Worm (Caenorhabditis elegans) whole organism, L4 larva: Measurements from ENCODE around the gene let-60.
A peak's percentile ranks its signal among the peaks of the same experiment; 100 is the strongest.

Experiments used
- Y75B8A.6 ChIP-seq: fragments of 200-800 bp; sonication (Bioruptor generic); IDR thresholded peaks from 2 replicates; pipeline ENCODE4 v1.3.6; 2022; ENCODE audit warnings: missing genetic modification reagents, missing genetic modification characterization, missing compliant biosample characterization
- aha-1 ChIP-seq: fragments of 150-350 bp; peaks from one replicate; lab custom pipeline; 2014; ENCODE audit warnings: missing biosample characterization, missing genetic modification characterization
- aly-2 ChIP-seq: sonication (generic microtip); optimal IDR thresholded peaks from 2 replicates; lab custom pipeline; 2018; ENCODE audit warnings: missing biosample characterization, missing genetic modification characterization
- ceh-20 ChIP-seq: fragments of 200-800 bp; sonication (Bioruptor generic); IDR thresholded peaks from 2 replicates; pipeline ENCODE4 v1.3.6; 2022; ENCODE audit warnings: missing genetic modification reagents, missing genetic modification characterization, missing compliant biosample characterization
- ceh-32 ChIP-seq: sonication (generic microtip); optimal IDR thresholded peaks from 2 replicates; lab custom pipeline; 2016; ENCODE audit warnings: mild to moderate bottlenecking, missing genetic modification characterization, missing compliant biosample characterization; ENCODE audit not compliant: poor library complexity
- ceh-62 ChIP-seq: sonication (generic microtip); optimal IDR thresholded peaks from 2 replicates; lab custom pipeline; 2017; ENCODE audit warnings: missing biosample characterization, missing genetic modification characterization
- daf-16 ChIP-seq, 3 experiments: sonication (generic microtip); optimal IDR thresholded peaks; 2 replicates each; lab custom pipeline; 2016 to 2017; ENCODE audit warnings: missing genetic modification characterization in 3 of 3, missing genetic modification reagents in 3 of 3, mild to moderate bottlenecking in 2 of 3, missing compliant biosample characterization in 2 of 3, missing biosample characterization in 1 of 3, moderate library complexity in 1 of 3
- dpl-1 ChIP-seq: fragments of 150-350 bp; optimal IDR thresholded peaks from 2 replicates; lab custom pipeline; 2014; ENCODE audit warnings: missing biosample characterization, missing genetic modification reagents, missing genetic modification characterization
- dve-1 ChIP-seq: sonication (generic microtip); optimal IDR thresholded peaks from 2 replicates; lab custom pipeline; 2017; ENCODE audit warnings: antibody characterized with exemption, mild to moderate bottlenecking, missing genetic modification characterization, missing compliant biosample characterization; ENCODE audit not compliant: insufficient read depth
- egl-27 ChIP-seq: sonication (generic microtip); optimal IDR thresholded peaks from 3 replicates; lab custom pipeline; 2017; ENCODE audit warnings: missing biosample characterization, missing genetic modification reagents, missing genetic modification characterization
- egl-43 ChIP-seq: fragments of 200-800 bp; sonication (Bioruptor generic); IDR thresholded peaks from 2 replicates; pipeline ENCODE4 v1.3.6; 2022; ENCODE audit warnings: missing genetic modification reagents, missing genetic modification characterization, missing compliant biosample characterization
- fos-1 ChIP-seq: fragments of 150-350 bp; optimal IDR thresholded peaks from 2 replicates; lab custom pipeline; 2014; ENCODE audit warnings: missing biosample characterization, missing genetic modification characterization
- gei-8 ChIP-seq: fragments of 200-800 bp; sonication (Bioruptor generic); optimal IDR thresholded peaks from 2 replicates; lab custom pipeline; 2018; ENCODE audit warnings: mild to moderate bottlenecking, missing genetic modification characterization, missing compliant biosample characterization
- hlh-11 ChIP-seq: fragments of 200-800 bp; sonication (Bioruptor generic); optimal IDR thresholded peaks from 2 replicates; lab custom pipeline; 2018; ENCODE audit warnings: mild to moderate bottlenecking, missing genetic modification characterization, missing compliant biosample characterization
- hlh-30 ChIP-seq: sonication (generic microtip); optimal IDR thresholded peaks from 2 replicates; lab custom pipeline; 2017; ENCODE audit warnings: antibody characterized with exemption, mild to moderate bottlenecking, missing genetic modification characterization, missing compliant biosample characterization; ENCODE audit not compliant: insufficient read depth
- jun-1 ChIP-seq: fragments of 150-350 bp; optimal IDR thresholded peaks from 2 replicates; lab custom pipeline; 2014; ENCODE audit warnings: missing biosample characterization, missing genetic modification reagents, missing genetic modification characterization
- lin-13 ChIP-seq: fragments of 150-350 bp; optimal IDR thresholded peaks from 2 replicates; lab custom pipeline; 2014; ENCODE audit warnings: missing biosample characterization, missing genetic modification reagents, missing genetic modification characterization
- lin-39 ChIP-seq: fragments of 150-350 bp; optimal IDR thresholded peaks from 2 replicates; lab custom pipeline; 2014; ENCODE audit warnings: missing biosample characterization, missing genetic modification reagents, missing genetic modification characterization
- lir-3 ChIP-seq: sonication (generic microtip); optimal IDR thresholded peaks from 2 replicates; lab custom pipeline; 2016; ENCODE audit warnings: mild to moderate bottlenecking, missing genetic modification characterization, missing compliant biosample characterization
- lsy-2 ChIP-seq, 2 experiments: fragments of 150-350 bp in 1 of 2; sonication (generic microtip) in 1 of 2; optimal IDR thresholded peaks; 2 replicates each; lab custom pipeline; 2014 to 2017; ENCODE audit warnings: missing biosample characterization in 2 of 2, missing genetic modification characterization in 2 of 2
- mdl-1 ChIP-seq, 2 experiments: fragments of 150-350 bp in 1 of 2; sonication (generic microtip) in 1 of 2; optimal IDR thresholded peaks; 2 replicates each; lab custom pipeline; 2014 to 2017; ENCODE audit warnings: missing biosample characterization in 2 of 2, missing genetic modification characterization in 2 of 2
- mes-2 ChIP-seq: sonication (generic microtip); optimal IDR thresholded peaks from 2 replicates; lab custom pipeline; 2016; ENCODE audit warnings: missing genotype, mild to moderate bottlenecking, missing genetic modification characterization, missing compliant biosample characterization; ENCODE audit not compliant: poor library complexity, severe bottlenecking
- mxl-2 ChIP-seq: fragments of 200-800 bp; sonication (Bioruptor generic); conservative IDR thresholded peaks from 2 replicates; pipeline ENCODE4 v1.3.6; 2022; ENCODE audit warnings: missing genetic modification reagents, missing genetic modification characterization, missing compliant biosample characterization
- mxl-3 ChIP-seq: fragments of 200-800 bp; sonication (Bioruptor generic); optimal IDR thresholded peaks from 2 replicates; lab custom pipeline; 2018; ENCODE audit warnings: mild to moderate bottlenecking, missing genetic modification characterization, missing compliant biosample characterization
- nhr-10 ChIP-seq: fragments of 150-350 bp; optimal IDR thresholded peaks from 2 replicates; lab custom pipeline; 2014; ENCODE audit warnings: missing biosample characterization, missing genetic modification characterization
- nhr-11 ChIP-seq: fragments of 150-350 bp; optimal IDR thresholded peaks from 2 replicates; lab custom pipeline; 2014; ENCODE audit warnings: missing biosample characterization, missing genetic modification characterization
- nhr-111 ChIP-seq: fragments of 200-800 bp; sonication (Bioruptor generic); optimal IDR thresholded peaks from 2 replicates; lab custom pipeline; 2018; ENCODE audit warnings: mild to moderate bottlenecking, missing genetic modification characterization, missing compliant biosample characterization
- nhr-41 ChIP-seq: fragments of 200-800 bp; sonication (Bioruptor generic); IDR thresholded peaks from 2 replicates; pipeline ENCODE4 v1.3.6; 2022; ENCODE audit warnings: missing genetic modification reagents, missing genetic modification characterization, missing compliant biosample characterization
- nhr-6 ChIP-seq: fragments of 150-350 bp; optimal IDR thresholded peaks from 2 replicates; lab custom pipeline; 2014; ENCODE audit warnings: missing biosample characterization, missing genetic modification characterization
- nhr-77 ChIP-seq: fragments of 150-350 bp; optimal IDR thresholded peaks from 2 replicates; lab custom pipeline; 2014; ENCODE audit warnings: missing biosample characterization, missing genetic modification characterization
- php-3 ChIP-seq: fragments of 200-800 bp; sonication (Bioruptor generic); IDR thresholded peaks from 2 replicates; pipeline ENCODE4 v1.3.6; 2022; ENCODE audit warnings: missing genetic modification reagents, missing genetic modification characterization, missing compliant biosample characterization
- pqm-1 ChIP-seq: sonication (generic microtip); optimal IDR thresholded peaks from 2 replicates; lab custom pipeline; 2017; ENCODE audit warnings: missing biosample characterization, missing genetic modification characterization
- rbr-2 ChIP-seq: sonication (generic microtip); optimal IDR thresholded peaks from 2 replicates; lab custom pipeline; 2016; ENCODE audit warnings: missing genotype, missing genetic modification characterization, missing compliant biosample characterization
- sdz-12 ChIP-seq: fragments of 200-800 bp; sonication (Bioruptor generic); optimal IDR thresholded peaks from 2 replicates; lab custom pipeline; 2018; ENCODE audit warnings: mild to moderate bottlenecking, missing genetic modification characterization, missing compliant biosample characterization
- set-16 ChIP-seq: fragments of 200-800 bp; sonication (Bioruptor generic); IDR thresholded peaks from 2 replicates; pipeline ENCODE4 v1.3.6; 2022; ENCODE audit warnings: missing genetic modification reagents, missing genetic modification characterization, missing compliant biosample characterization
- unc-39 ChIP-seq: sonication (generic microtip); optimal IDR thresholded peaks from 2 replicates; lab custom pipeline; 2017; ENCODE audit warnings: missing biosample characterization, missing genetic modification characterization
- unc-62 ChIP-seq, 3 experiments: fragments of 150-350 bp in 1 of 3; sonication (generic microtip); optimal IDR thresholded peaks in 2 of 3; peaks in 1 of 3; 1 replicate in 1 of 3; 2 replicates in 2 of 3; lab custom pipeline; 2014 to 2017; ENCODE audit warnings: missing biosample characterization in 3 of 3, missing genetic modification characterization in 3 of 3, missing genetic modification reagents in 3 of 3, missing genotype in 1 of 3
- zip-11 ChIP-seq: fragments of 200-800 bp; sonication (Bioruptor generic); IDR thresholded peaks from 2 replicates; pipeline ENCODE4 v1.3.6; 2022; ENCODE audit warnings: missing genetic modification characterization, missing compliant biosample characterization

Gene let-60

DNA sequence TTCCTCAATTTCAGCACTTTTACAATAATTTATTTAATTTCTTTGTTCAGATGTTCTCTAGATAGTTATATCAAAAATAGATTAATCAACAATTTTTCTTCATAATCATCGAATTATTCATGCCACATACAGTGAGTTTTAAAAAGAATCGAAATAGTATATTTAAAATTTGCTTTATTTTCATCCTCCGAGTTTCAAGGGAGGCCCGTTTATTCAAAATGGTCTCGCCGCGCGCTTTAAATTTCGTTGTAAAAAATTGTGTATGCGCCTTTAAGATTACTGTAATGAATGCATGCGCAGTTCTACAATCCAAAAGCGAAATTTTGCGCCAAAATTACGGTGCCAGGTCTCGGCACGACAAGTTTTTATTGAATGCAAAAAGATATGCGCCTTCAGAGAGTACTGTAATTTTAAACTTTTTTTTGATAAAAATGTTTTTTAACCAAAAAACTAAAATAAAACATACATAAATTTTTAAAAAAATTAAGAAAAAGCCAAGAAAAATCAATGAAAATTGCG, 31.0 kb downstream of the let-60 start, which contains the start of gene ZK792.1:
Gene ZK792.1, plus strand, starts transcription at position 51 of the 519 bp plus-strand sequence.
- peak; percentile 49 for TF ChIP-seq aha-1 (tag; lab: Kevin White, UChicago)
- no peak for TF ChIP-seq dve-1 (tag; lab: Kevin White, UChicago)
- TF ChIP-seq, all 104 proteins: peak for 1

DNA sequence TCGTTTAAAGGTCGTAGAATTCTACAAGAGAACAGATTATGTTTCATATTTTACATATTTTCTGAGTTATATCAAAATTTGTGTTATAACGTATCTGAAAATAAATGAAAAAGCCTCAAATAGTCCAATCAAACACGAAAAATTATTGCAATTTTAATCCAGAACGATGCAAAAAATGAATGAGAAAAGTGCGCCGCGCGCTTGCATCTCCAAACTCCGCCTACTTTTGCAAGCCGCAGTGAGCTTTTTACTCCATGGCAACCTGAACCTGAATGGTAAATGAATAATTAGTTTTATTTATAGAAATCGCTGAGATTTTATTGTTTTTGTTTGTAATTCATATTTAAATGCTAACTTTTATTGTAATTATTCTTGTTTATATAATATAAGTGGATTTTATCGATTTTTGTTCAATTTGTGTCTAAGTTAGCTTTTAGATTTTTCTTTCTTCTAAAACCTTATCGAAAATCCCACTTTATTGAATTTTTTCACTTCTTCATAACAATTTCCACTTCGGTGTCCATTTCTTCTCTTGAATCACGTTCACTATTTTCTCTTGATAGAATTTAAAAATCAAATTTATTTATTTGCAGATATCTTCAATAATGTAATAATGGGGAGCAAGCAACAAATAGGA, 34.6 kb downstream of the let-60 start, which contains the start of gene ZK809.5:
Gene ZK809.5, plus strand, starts transcription at position 587 of the 637 bp plus-strand sequence.
- TF ChIP-seq fos-1 (tag; lab: Kevin White, UChicago): no peak
- TF ChIP-seq mes-2: peak; percentile 54
- no peak for TF ChIP-seq ceh-62 (tag; lab: Kevin White, UChicago)
- TF ChIP-seq lsy-2 (tag; optimal IDR thresholded peaks at IDR 0.05; lab: Kevin White, UChicago): peak in 1 of 2 experiments; percentile 20
- no peak for TF ChIP-seq egl-27 (tag; lab: Kevin White, UChicago)
- no peak for TF ChIP-seq sdz-12
- TF ChIP-seq aha-1 (tag; lab: Kevin White, UChicago): peak; percentile 46
- no peak for TF ChIP-seq mxl-2
- no peak for TF ChIP-seq lin-13 (GFP tag; lab: Kevin White, UChicago)
- no peak for TF ChIP-seq mxl-3

DNA sequence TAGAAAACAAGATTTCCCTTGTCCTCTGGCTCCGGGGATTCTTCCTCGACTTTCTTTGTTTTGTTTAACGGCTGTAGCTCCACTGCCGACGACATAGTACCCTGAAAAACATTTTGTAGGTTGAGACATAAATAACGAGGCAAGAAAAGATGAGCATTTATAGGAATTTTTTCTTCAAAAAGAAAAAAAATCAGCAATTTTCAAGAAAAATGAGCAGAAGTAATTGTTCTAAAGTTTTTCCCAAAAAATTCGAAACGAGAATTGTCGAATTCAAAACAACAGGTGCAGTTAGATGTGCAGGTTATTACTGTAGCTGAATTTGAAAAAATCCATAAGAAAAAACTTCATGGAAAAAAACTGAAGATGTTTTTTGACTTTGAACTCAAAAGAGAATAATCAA, 35.5 kb downstream of the let-60 start, which contains the start of gene ent-1:
Gene ent-1, minus strand, starts transcription at position 101 of the 400 bp plus-strand sequence.
- TF ChIP-seq jun-1: no peak
- peak in 1 of 2 experiments; percentile 9 for TF ChIP-seq lsy-2 (tag; optimal IDR thresholded peaks at IDR 0.05; lab: Kevin White, UChicago)
- TF ChIP-seq unc-39 (tag; lab: Kevin White, UChicago): no peak
- TF ChIP-seq mdl-1 (tag; optimal IDR thresholded peaks at IDR 0.05; lab: Kevin White, UChicago): no peak
- TF ChIP-seq nhr-6 (tag; lab: Kevin White, UChicago): no peak
- peak; percentile 70 for TF ChIP-seq aha-1 (tag; lab: Kevin White, UChicago)
- TF ChIP-seq rbr-2: no peak

DNA sequence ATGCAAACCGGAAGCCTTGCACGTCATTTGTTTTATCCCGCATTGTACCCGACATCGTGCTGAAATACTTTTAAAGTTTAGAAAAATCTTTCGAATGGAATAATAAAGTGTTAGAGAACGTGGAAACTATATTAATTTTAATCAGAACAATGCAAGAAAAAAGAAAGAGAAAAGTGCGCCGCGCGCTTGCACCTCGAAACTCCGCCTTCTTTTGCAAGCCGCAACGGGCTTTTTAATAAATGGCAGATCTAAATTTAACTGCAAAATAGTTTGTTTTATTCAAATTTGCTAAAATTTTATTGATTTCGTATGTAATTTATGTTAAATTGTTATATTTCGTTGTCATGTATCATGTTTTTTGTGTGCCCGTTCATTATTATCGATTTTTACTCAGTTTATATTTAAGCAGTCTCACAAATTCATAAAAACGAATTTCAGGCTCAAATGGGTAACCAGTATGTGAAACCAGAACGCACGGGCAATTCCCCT, 38.9 kb downstream of the let-60 start, which contains the start of the genes acl-3 and ndub-6:
Gene acl-3, minus strand, starts transcription at position 59 of the 489 bp plus-strand sequence.
Gene ndub-6, plus strand, starts transcription at position 439 of the 489 bp plus-strand sequence.
- TF ChIP-seq rbr-2 (no peak), zip-11 (GFP tag; lab: Robert Waterston, UW) (no peak), aly-2 (tag; lab: Kevin White, UChicago) (no peak), mes-2 (peak; percentile 64), nhr-41 (no peak), ceh-32 (no peak), set-16 (GFP tag; lab: Robert Waterston, UW) (no peak), nhr-111 (GFP tag; lab: Kevin White, UChicago) (no peak), daf-16 (GFP tag; optimal IDR thresholded peaks at IDR 0.05; lab: Kevin White, UChicago) (no peak), daf-16 (tag; optimal IDR thresholded peaks at IDR 0.05; lab: Kevin White, UChicago) (peak; percentile 14), hlh-11 (no peak)

DNA sequence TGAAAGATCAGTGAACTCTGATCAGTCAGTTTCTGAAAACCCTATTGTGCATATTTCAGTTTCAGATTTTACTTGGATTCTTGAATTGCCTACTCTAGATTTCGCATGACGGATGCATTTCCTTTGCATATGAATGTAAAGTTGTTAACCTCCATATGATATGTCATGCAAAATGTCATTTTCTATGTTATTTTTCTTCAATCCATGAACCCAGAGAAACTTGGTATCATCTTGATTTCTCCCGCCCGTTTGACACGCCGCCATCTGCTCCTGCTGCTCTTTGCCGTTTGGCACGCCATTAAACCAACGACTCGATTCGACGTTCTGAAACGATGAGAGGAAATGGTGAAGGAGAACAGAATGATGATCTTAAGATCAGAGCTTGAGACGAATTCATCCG, 40.5 kb downstream of the let-60 start:
- TF ChIP-seq dve-1 (tag; lab: Kevin White, UChicago) (no peak), daf-16 (GFP tag; optimal IDR thresholded peaks at IDR 0.05; lab: Kevin White, UChicago) (no peak), daf-16 (tag; optimal IDR thresholded peaks at IDR 0.05; lab: Kevin White, UChicago) (no peak), unc-62 (GFP tag; optimal IDR thresholded peaks at IDR 0.05 in 1 of 2; lab: Kevin White, UChicago) (peak in 1 of 2 experiments; percentile 93), unc-62 (tag; optimal IDR thresholded peaks at IDR 0.05; lab: Kevin White, UChicago) (no peak), lin-39 (tag; lab: Kevin White, UChicago) (no peak), pqm-1 (tag; lab: Kevin White, UChicago) (no peak)

DNA sequence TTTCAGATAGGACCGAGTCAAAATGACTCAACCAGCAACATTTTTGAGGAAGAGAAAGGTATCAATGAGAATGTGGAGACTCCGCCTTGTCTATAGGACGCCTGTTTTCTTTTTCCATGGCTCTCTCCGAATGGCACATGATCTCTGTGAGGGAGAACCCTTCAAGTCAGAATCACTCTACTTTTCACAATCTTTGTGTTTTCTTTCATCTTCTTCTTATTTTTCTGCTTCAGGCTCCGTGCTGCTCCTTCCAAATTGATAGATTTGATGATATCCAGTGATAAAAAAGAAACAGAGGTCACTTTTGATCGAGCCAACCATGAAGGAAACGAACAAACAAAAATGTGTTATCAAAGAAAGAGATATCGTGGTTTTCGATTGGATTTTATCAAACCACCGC, 41.9 kb downstream of the let-60 start, which contains the start of gene ZK809.8:
Gene ZK809.8, minus strand, starts transcription at position 34 of the 400 bp plus-strand sequence.
- peak in 1 of 2 experiments; percentile 77 for TF ChIP-seq daf-16 (GFP tag; optimal IDR thresholded peaks at IDR 0.05; lab: Kevin White, UChicago)
- TF ChIP-seq daf-16 (tag; optimal IDR thresholded peaks at IDR 0.05; lab: Kevin White, UChicago): no peak
- no peak for TF ChIP-seq zip-11 (GFP tag; lab: Robert Waterston, UW)
- TF ChIP-seq php-3 (GFP tag; lab: Robert Waterston, UW): no peak
- no peak for TF ChIP-seq nhr-11
- TF ChIP-seq dpl-1: no peak
- no peak for TF ChIP-seq Y75B8A.6 (GFP tag; lab: Robert Waterston, UW)
- TF ChIP-seq lir-3: no peak
- no peak for TF ChIP-seq nhr-10
- no peak for TF ChIP-seq nhr-111 (GFP tag; lab: Kevin White, UChicago)
- TF ChIP-seq hlh-11: peak; percentile 44
- TF ChIP-seq lin-39 (tag; lab: Kevin White, UChicago): no peak
- TF ChIP-seq ceh-20 (GFP tag; lab: Robert Waterston, UW): no peak
- TF ChIP-seq nhr-77: no peak
- peak; percentile 5 for TF ChIP-seq hlh-30 (tag; lab: Kevin White, UChicago)
- no peak for TF ChIP-seq gei-8 (GFP tag; lab: Kevin White, UChicago)
- TF ChIP-seq egl-43 (GFP tag; lab: Robert Waterston, UW): no peak
